Worm (Caenorhabditis elegans) whole organism, late embryonic: Measurements from ENCODE around the gene C44H4.4.
A peak's percentile ranks its signal among the peaks of the same experiment; 100 is the strongest.

Source experiments
- C08G9.2 ChIP-seq: sonication (generic microtip); optimal IDR thresholded peaks from 2 replicates; lab custom pipeline; 2016; ENCODE audit warnings: mild to moderate bottlenecking, missing genetic modification characterization, moderate library complexity, missing compliant biosample characterization
- F13H6.1 ChIP-seq: sonication (generic microtip); optimal IDR thresholded peaks from 2 replicates; lab custom pipeline; 2016; ENCODE audit warnings: missing genetic modification characterization, missing compliant biosample characterization
- ahr-1 ChIP-seq: sonication (generic microtip); optimal IDR thresholded peaks from 2 replicates; lab custom pipeline; 2016; ENCODE audit warnings: missing genetic modification characterization, missing compliant biosample characterization
- ceh-18 ChIP-seq: sonication (generic microtip); optimal IDR thresholded peaks from 2 replicates; lab custom pipeline; 2016; ENCODE audit warnings: missing genetic modification characterization, missing compliant biosample characterization
- ceh-2 ChIP-seq: sonication (generic microtip); optimal IDR thresholded peaks from 2 replicates; lab custom pipeline; 2016; ENCODE audit warnings: missing genotype, missing genetic modification characterization, missing compliant biosample characterization
- hlh-15 ChIP-seq: sonication (generic microtip); optimal IDR thresholded peaks from 2 replicates; lab custom pipeline; 2016; ENCODE audit warnings: missing genetic modification characterization, missing compliant biosample characterization
- lin-11 ChIP-seq: fragments of 200-800 bp; sonication (Bioruptor generic); optimal IDR thresholded peaks from 2 replicates; lab custom pipeline; 2018; ENCODE audit warnings: mild to moderate bottlenecking, missing genetic modification characterization, missing compliant biosample characterization
- nfya-1 ChIP-seq: sonication (generic microtip); optimal IDR thresholded peaks from 2 replicates; lab custom pipeline; 2017; ENCODE audit warnings: missing genetic modification characterization, mild to moderate bottlenecking, missing compliant biosample characterization, antibody characterized with exemption, moderate library complexity
- odd-2 ChIP-seq: sonication (generic microtip); optimal IDR thresholded peaks from 2 replicates; lab custom pipeline; 2017; ENCODE audit warnings: antibody characterized with exemption, mild to moderate bottlenecking, missing genetic modification characterization, missing compliant biosample characterization
- tbx-2 ChIP-seq: sonication (generic microtip); optimal IDR thresholded peaks from 2 replicates; lab custom pipeline; 2016; ENCODE audit warnings: missing genetic modification characterization, missing compliant biosample characterization
- tbx-7 ChIP-seq: sonication (generic microtip); optimal IDR thresholded peaks from 2 replicates; lab custom pipeline; 2016; ENCODE audit warnings: missing genotype, missing genetic modification characterization, missing compliant biosample characterization

DNA sequence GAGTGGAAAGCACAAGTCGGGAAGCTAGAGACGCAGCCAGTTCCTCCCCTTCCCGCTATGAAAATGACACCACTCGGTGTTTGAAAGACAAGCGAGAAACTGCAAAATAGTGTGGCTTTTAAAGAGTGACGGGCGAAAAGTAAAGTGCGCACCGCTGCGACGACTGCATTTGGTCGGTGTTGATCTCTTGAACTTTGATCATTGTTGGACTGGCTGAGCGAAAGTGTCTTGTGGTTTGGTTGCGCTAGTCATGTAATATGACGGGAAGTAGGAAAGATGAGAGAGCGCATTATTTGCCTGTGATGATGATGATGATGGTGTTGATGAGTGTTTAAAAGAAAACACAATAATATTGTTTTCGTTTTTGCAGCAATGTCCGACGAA, 28.6 kb downstream of the C44H4.4 start:
- TF ChIP-seq nfya-1 (tag; lab: Kevin White, UChicago) (peak; percentile 86), C08G9.2 (tag; lab: Kevin White, UChicago) (no peak), lin-11 (tag; lab: Kevin White, UChicago) (no peak), tbx-7 (tag; lab: Kevin White, UChicago) (no peak), odd-2 (tag; lab: Kevin White, UChicago) (no peak), tbx-2 (tag; lab: Kevin White, UChicago) (peak; percentile 94), ahr-1 (tag; lab: Kevin White, UChicago) (no peak), hlh-15 (tag; lab: Kevin White, UChicago) (no peak), F13H6.1 (peak; percentile 95), ceh-18 (tag; lab: Kevin White, UChicago) (peak; percentile 95), ceh-2 (tag; lab: Kevin White, UChicago) (peak; percentile 74)
